Worm (Caenorhabditis elegans) whole organism, early embryonic: ENCODE results near the gene R01B10.2.

Source experiments
- F13C5.2 ChIP-seq: sonication (generic microtip); optimal IDR thresholded peaks from 2 replicates; lab custom pipeline; 2017; ENCODE audit warnings: mild to moderate bottlenecking, missing genetic modification characterization, inconsistent platforms, missing compliant biosample characterization
- ama-1 ChIP-seq: fragments of 150-350 bp; optimal IDR thresholded peaks from 2 replicates; lab custom pipeline; 2014
- hmbx-1 ChIP-seq: sonication (generic microtip); optimal IDR thresholded peaks from 2 replicates; lab custom pipeline; 2016; ENCODE audit warnings: mild to moderate bottlenecking, missing genetic modification characterization, missing compliant biosample characterization
- hnd-1 ChIP-seq: sonication (generic microtip); optimal IDR thresholded peaks from 2 replicates; lab custom pipeline; 2016; ENCODE audit warnings: missing genetic modification characterization, missing compliant biosample characterization
- scrt-1 ChIP-seq: fragments of 200-800 bp; sonication (Bioruptor generic); IDR thresholded peaks from 2 replicates; pipeline ENCODE4 v1.3.6; 2022; ENCODE audit warnings: missing genetic modification characterization, missing compliant biosample characterization
- sea-1 ChIP-seq: fragments of 200-800 bp; sonication (Bioruptor generic); conservative IDR thresholded peaks from 2 replicates; pipeline ENCODE4 v1.3.6; 2022; ENCODE audit warnings: missing genetic modification characterization, missing compliant biosample characterization
- tbx-11 ChIP-seq: fragments of 200-800 bp; sonication (Bioruptor generic); IDR thresholded peaks from 2 replicates; pipeline ENCODE4 v1.3.6; 2022; ENCODE audit warnings: missing genetic modification characterization, missing compliant biosample characterization
- tbx-37 ChIP-seq: fragments of 200-800 bp; sonication (Bioruptor generic); conservative IDR thresholded peaks from 2 replicates; pipeline ENCODE4 v1.3.6; 2022; ENCODE audit warnings: missing genetic modification reagents, missing genetic modification characterization, missing compliant biosample characterization
- tra-4 ChIP-seq: sonication (generic microtip); optimal IDR thresholded peaks from 2 replicates; lab custom pipeline; 2017; ENCODE audit warnings: missing genetic modification characterization, missing compliant biosample characterization

DNA sequence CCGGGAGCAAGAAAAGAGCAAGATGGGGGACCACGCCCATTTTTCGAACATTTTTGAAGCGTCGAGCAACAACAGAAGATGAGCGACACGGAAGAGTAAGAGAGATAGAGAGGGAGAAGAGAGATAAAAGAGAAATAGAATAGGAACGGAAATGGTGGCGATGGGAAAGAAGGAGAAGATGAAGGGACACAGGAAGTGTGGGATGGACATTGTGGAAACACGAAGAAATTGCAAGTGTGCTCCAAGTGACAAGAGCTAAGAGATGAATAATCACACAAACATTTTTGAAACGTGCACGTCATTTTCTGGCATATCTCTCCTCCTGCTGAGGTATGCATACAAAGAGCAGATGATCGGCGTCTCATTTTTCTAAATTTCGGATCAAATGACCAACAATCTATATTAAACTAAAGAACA is 10.7 kb downstream of the R01B10.2 start:
- TF ChIP-seq F13C5.2 (no peak), hmbx-1 (tag; lab: Kevin White, UChicago) (no peak), ama-1 (lab: Kevin White, UChicago) (no peak), hnd-1 (tag; lab: Kevin White, UChicago) (no peak), scrt-1 (GFP tag; lab: Robert Waterston, UW) (no peak), tbx-11 (GFP tag; lab: Robert Waterston, UW) (no peak), tbx-37 (GFP tag; lab: Robert Waterston, UW) (no peak), sea-1 (GFP tag; lab: Robert Waterston, UW) (no peak), tra-4 (tag; lab: Kevin White, UChicago) (no peak)
